Worm (Caenorhabditis elegans) whole organism, young adult: ENCODE data around the gene T24E12.10.

ENCODE experiments used
- F33H1.4 ChIP-seq: fragments of 200-800 bp; sonication (Bioruptor generic); IDR thresholded peaks from 2 replicates; pipeline ENCODE4 v1.3.6; 2022; ENCODE audit warnings: missing genetic modification reagents, missing genetic modification characterization, missing compliant biosample characterization
- T26A5.8 ChIP-seq: sonication (generic microtip); optimal IDR thresholded peaks from 2 replicates; lab custom pipeline; 2016; ENCODE audit warnings: missing genetic modification characterization, missing compliant biosample characterization
- ceh-58 ChIP-seq: fragments of 200-800 bp; sonication (Bioruptor generic); IDR thresholded peaks from 2 replicates; pipeline ENCODE4 v1.3.6; 2022; ENCODE audit warnings: missing genetic modification characterization, missing compliant biosample characterization
- dpff-1 ChIP-seq: sonication (generic microtip); optimal IDR thresholded peaks from 2 replicates; lab custom pipeline; 2017; ENCODE audit warnings: mild to moderate bottlenecking, missing genetic modification characterization, missing compliant biosample characterization
- rcor-1 ChIP-seq: fragments of 200-800 bp; sonication (Bioruptor generic); IDR thresholded peaks from 2 replicates; pipeline ENCODE4 v1.3.6; 2022; ENCODE audit warnings: missing genetic modification reagents, missing genetic modification characterization, missing compliant biosample characterization

ce11 chrII:3808104-3808503 lies 35.1 kb upstream of the T24E12.10 start, which contains the start of gene F54D10.5:
- no peak for TF ChIP-seq ceh-58 (GFP tag; lab: Robert Waterston, UW)
- TF ChIP-seq F33H1.4 (GFP tag; lab: Robert Waterston, UW): peak; percentile 22; the same call in 1 of the 2 replicates
- no peak for TF ChIP-seq dpff-1 (tag; lab: Kevin White, UChicago)
- TF ChIP-seq rcor-1: peak; percentile 44
- TF ChIP-seq T26A5.8 (tag; lab: Kevin White, UChicago): no peak
